Fruit fly (Drosophila melanogaster) whole organism, embryonic: ENCODE measurements around the gene CG9932.

Experiments
- Aef1 ChIP-seq: fragments of 200-800 bp; sonication (Bioruptor generic); IDR thresholded peaks from 3 replicates; pipeline ENCODE4 v1.3.6; 2022; ENCODE audit warnings: missing biosample characterization, missing genetic modification characterization
- CG12071 ChIP-seq: fragments of 200-800 bp; sonication (Bioruptor generic); optimal IDR thresholded peaks from 3 replicates; lab custom pipeline; 2018; ENCODE audit warnings: missing biosample characterization, mild to moderate bottlenecking, missing genetic modification characterization
- CG12769 ChIP-seq: fragments of 200-800 bp; sonication (Bioruptor generic); optimal IDR thresholded peaks from 2 replicates; lab custom pipeline; 2019; ENCODE audit warnings: missing biosample characterization, mild to moderate bottlenecking, missing genetic modification characterization, moderate library complexity
- CG14860 ChIP-seq: fragments of 200-800 bp; sonication (Bioruptor generic); IDR thresholded peaks from 3 replicates; pipeline ENCODE4 v1.3.6; 2022; ENCODE audit warnings: missing biosample characterization, missing genetic modification characterization; ENCODE audit not compliant: partially characterized antibody
- CG1647 ChIP-seq: fragments of 200-800 bp; sonication (Bioruptor generic); optimal IDR thresholded peaks from 3 replicates; lab custom pipeline; 2016; ENCODE audit warnings: missing biosample characterization, missing genetic modification characterization
- CG16779 ChIP-seq: fragments of 200-800 bp; sonication (Bioruptor generic); IDR thresholded peaks from 2 replicates; pipeline ENCODE4 v1.3.6; 2022; ENCODE audit warnings: missing biosample characterization, missing genetic modification characterization
- CG17612 ChIP-seq: fragments of 200-800 bp; sonication (Bioruptor generic); IDR thresholded peaks from 2 replicates; pipeline ENCODE4 v1.3.6; 2022; ENCODE audit warnings: missing biosample characterization, missing genetic modification characterization
- CG2129 ChIP-seq: fragments of 200-800 bp; sonication (Bioruptor generic); IDR thresholded peaks from 2 replicates; pipeline ENCODE4 v1.3.6; 2022; ENCODE audit warnings: missing biosample characterization, missing genetic modification characterization; ENCODE audit not compliant: partially characterized antibody
- CG3065 ChIP-seq: fragments of 200-800 bp; sonication (Bioruptor generic); optimal IDR thresholded peaks from 2 replicates; lab custom pipeline; 2016; ENCODE audit warnings: missing biosample characterization, missing genetic modification characterization
- CG3995 ChIP-seq: fragments of 200-800 bp; sonication (Bioruptor generic); optimal IDR thresholded peaks from 3 replicates; lab custom pipeline; 2016; ENCODE audit warnings: missing biosample characterization, missing genetic modification characterization
- CG43689 ChIP-seq: fragments of 200-800 bp; sonication (Bioruptor generic); IDR thresholded peaks from 2 replicates; pipeline ENCODE4 v1.3.6; 2022; ENCODE audit warnings: missing biosample characterization, missing genetic modification characterization
- CG4854 ChIP-seq: fragments of 200-800 bp; sonication (Bioruptor generic); optimal IDR thresholded peaks from 2 replicates; lab custom pipeline; 2016; ENCODE audit warnings: missing biosample characterization, missing genetic modification characterization, inconsistent platforms
- CG6791 ChIP-seq: fragments of 200-800 bp; sonication (Bioruptor generic); IDR thresholded peaks from 3 replicates; pipeline ENCODE4 v1.3.6; 2022; ENCODE audit warnings: missing biosample characterization, missing genetic modification characterization; ENCODE audit not compliant: partially characterized antibody
- CG7271 ChIP-seq: fragments of 200-800 bp; sonication (Bioruptor generic); optimal IDR thresholded peaks from 2 replicates; lab custom pipeline; 2018; ENCODE audit warnings: missing biosample characterization, mild to moderate bottlenecking, missing genetic modification characterization, moderate library complexity
- CG7357 ChIP-seq: fragments of 200-800 bp; sonication (Bioruptor generic); IDR thresholded peaks from 3 replicates; pipeline ENCODE4 v1.3.6; 2022; ENCODE audit warnings: missing biosample characterization, missing genetic modification characterization
- CG7786 ChIP-seq: fragments of 200-800 bp; sonication (Bioruptor generic); optimal IDR thresholded peaks from 2 replicates; lab custom pipeline; 2016; ENCODE audit warnings: missing biosample characterization, missing genetic modification characterization
- CG8281 ChIP-seq: fragments of 200-800 bp; sonication (Bioruptor generic); optimal IDR thresholded peaks from 2 replicates; lab custom pipeline; 2018; ENCODE audit warnings: missing biosample characterization, mild to moderate bottlenecking, missing genetic modification characterization, moderate library complexity
- CG9215 ChIP-seq: fragments of 200-800 bp; sonication (Bioruptor generic); IDR thresholded peaks from 2 replicates; pipeline ENCODE4 v1.3.6; 2022; ENCODE audit warnings: missing biosample characterization, missing genetic modification characterization
- CoRest ChIP-seq: fragments of 200-800 bp; sonication (Bioruptor generic); optimal IDR thresholded peaks from 3 replicates; lab custom pipeline; 2018; ENCODE audit warnings: missing biosample characterization, mild to moderate bottlenecking, missing genetic modification characterization, moderate library complexity
- Doc2 ChIP-seq: fragments of 200-800 bp; sonication (Bioruptor generic); IDR thresholded peaks from 2 replicates; pipeline ENCODE4 v1.3.6; 2022; ENCODE audit warnings: missing biosample characterization, missing genetic modification characterization
- E2f2 ChIP-seq: fragments of 200-800 bp; sonication (Bioruptor generic); IDR thresholded peaks from 2 replicates; pipeline ENCODE4 v1.3.6; 2022; ENCODE audit warnings: missing biosample characterization, missing genetic modification characterization
- Fer1 ChIP-seq: fragments of 200-800 bp; sonication (Bioruptor generic); optimal IDR thresholded peaks from 2 replicates; lab custom pipeline; 2017; ENCODE audit warnings: missing biosample characterization, mild to moderate bottlenecking, missing genetic modification characterization
- Fer3 ChIP-seq: fragments of 200-800 bp; sonication (Bioruptor generic); optimal IDR thresholded peaks from 2 replicates; lab custom pipeline; 2018; ENCODE audit warnings: missing biosample characterization, mild to moderate bottlenecking, missing genetic modification characterization, moderate library complexity
- H2.0 ChIP-seq: fragments of 200-800 bp; sonication (Bioruptor generic); IDR thresholded peaks from 2 replicates; pipeline ENCODE4 v1.3.6; 2022; ENCODE audit warnings: missing biosample characterization, missing genetic modification characterization
- Hsf ChIP-seq: fragments of 200-800 bp; sonication (Bioruptor generic); optimal IDR thresholded peaks from 3 replicates; lab custom pipeline; 2016; ENCODE audit warnings: missing biosample characterization, missing genetic modification characterization
- MESR4 ChIP-seq: fragments of 200-800 bp; sonication (Bioruptor generic); optimal IDR thresholded peaks from 2 replicates; lab custom pipeline; 2018; ENCODE audit warnings: missing biosample characterization, mild to moderate bottlenecking, missing genetic modification characterization, moderate library complexity
- Max ChIP-seq: fragments of 200-800 bp; sonication (Bioruptor generic); optimal IDR thresholded peaks from 2 replicates; lab custom pipeline; 2016; ENCODE audit warnings: missing biosample characterization, mild to moderate bottlenecking, missing genetic modification characterization
- NC2α ChIP-seq: fragments of 200-800 bp; sonication (Bioruptor generic); optimal IDR thresholded peaks from 2 replicates; lab custom pipeline; 2016; ENCODE audit warnings: missing biosample characterization, missing genetic modification characterization
- Nf-YA ChIP-seq: fragments of 200-800 bp; sonication (Bioruptor generic); IDR thresholded peaks from 2 replicates; pipeline ENCODE4 v1.3.6; 2022; ENCODE audit warnings: missing biosample characterization, missing genetic modification characterization
- Sry-δ ChIP-seq: fragments of 200-800 bp; sonication (Bioruptor generic); optimal IDR thresholded peaks from 2 replicates; lab custom pipeline; 2016; ENCODE audit warnings: missing biosample characterization, missing genetic modification characterization
- Ssrp ChIP-seq: fragments of 200-800 bp; sonication (Bioruptor generic); optimal IDR thresholded peaks from 2 replicates; lab custom pipeline; 2018; ENCODE audit warnings: missing biosample characterization, mild to moderate bottlenecking, missing genetic modification characterization, moderate library complexity
- YL-1 ChIP-seq: fragments of 200-800 bp; sonication (Bioruptor generic); optimal IDR thresholded peaks from 3 replicates; lab custom pipeline; 2017; ENCODE audit warnings: missing biosample characterization, mild to moderate bottlenecking, missing genetic modification characterization
- aop ChIP-seq: fragments of 200-800 bp; sonication (Bioruptor generic); IDR thresholded peaks from 2 replicates; pipeline ENCODE4 v1.3.6; 2022; ENCODE audit warnings: missing biosample characterization, missing genetic modification characterization
- ap ChIP-seq: fragments of 200-800 bp; sonication (Bioruptor generic); IDR thresholded peaks from 2 replicates; pipeline ENCODE4 v1.3.6; 2022; ENCODE audit warnings: missing biosample characterization, missing genetic modification characterization
- ash1 ChIP-seq: fragments of 200-800 bp; sonication (Bioruptor generic); optimal IDR thresholded peaks from 2 replicates; lab custom pipeline; 2018; ENCODE audit warnings: missing biosample characterization, mild to moderate bottlenecking, missing genetic modification characterization
- bab2 ChIP-seq: fragments of 200-800 bp; sonication (Bioruptor generic); optimal IDR thresholded peaks from 2 replicates; lab custom pipeline; 2016; ENCODE audit warnings: missing biosample characterization, missing genetic modification characterization
- cad ChIP-seq: fragments of >200 bp; optimal IDR thresholded peaks from 2 replicates; lab custom pipeline; 2017; ENCODE audit warnings: missing biosample characterization, missing genetic modification characterization
- chif ChIP-seq, 2 experiments: fragments of 200-800 bp; sonication (Bioruptor generic); optimal IDR thresholded peaks; 3 replicates each; lab custom pipeline; 2016; ENCODE audit warnings: missing biosample characterization in 2 of 2, missing genetic modification characterization in 2 of 2
- chinmo ChIP-seq: fragments of 200-800 bp; sonication (Bioruptor generic); IDR thresholded peaks from 4 replicates; pipeline ENCODE4 v1.3.6; 2022; ENCODE audit warnings: missing biosample characterization, missing genetic modification characterization; ENCODE audit not compliant: partially characterized antibody
- disco-r ChIP-seq: fragments of 200-800 bp; sonication (Bioruptor generic); optimal IDR thresholded peaks from 2 replicates; lab custom pipeline; 2016; ENCODE audit warnings: missing biosample characterization, missing genetic modification characterization
- exex ChIP-seq: fragments of 200-800 bp; sonication (Bioruptor generic); optimal IDR thresholded peaks from 4 replicates; lab custom pipeline; 2018; ENCODE audit warnings: missing biosample characterization, mild to moderate bottlenecking, missing genetic modification characterization, moderate library complexity
- ftz-f1 ChIP-seq: fragments of 200-800 bp; sonication (Bioruptor generic); optimal IDR thresholded peaks from 2 replicates; lab custom pipeline; 2016; ENCODE audit warnings: missing biosample characterization, missing genetic modification characterization
- fu2 ChIP-seq: fragments of 200-800 bp; sonication (Bioruptor generic); optimal IDR thresholded peaks from 2 replicates; lab custom pipeline; 2016; ENCODE audit warnings: missing biosample characterization, missing genetic modification characterization
- gcm2 ChIP-seq: fragments of 200-800 bp; sonication (Bioruptor generic); optimal IDR thresholded peaks from 2 replicates; lab custom pipeline; 2016; ENCODE audit warnings: missing biosample characterization, missing genetic modification characterization
- hb ChIP-seq: fragments of 200-800 bp; sonication (Bioruptor generic); IDR thresholded peaks from 3 replicates; pipeline ENCODE4 v1.3.6; 2022; ENCODE audit warnings: missing biosample characterization, missing genetic modification characterization; ENCODE audit not compliant: partially characterized antibody
- nmo ChIP-seq: fragments of 200-800 bp; sonication (Bioruptor generic); optimal IDR thresholded peaks from 2 replicates; lab custom pipeline; 2018; ENCODE audit warnings: missing biosample characterization, mild to moderate bottlenecking, missing genetic modification characterization, moderate library complexity
- sd ChIP-seq: fragments of 200-800 bp; sonication (Bioruptor generic); optimal IDR thresholded peaks from 3 replicates; lab custom pipeline; 2018; ENCODE audit warnings: missing biosample characterization, mild to moderate bottlenecking, missing genetic modification characterization, moderate library complexity
- so ChIP-seq: fragments of 200-800 bp; sonication (Bioruptor generic); IDR thresholded peaks from 3 replicates; pipeline ENCODE4 v1.3.6; 2022; ENCODE audit warnings: missing biosample characterization, missing genetic modification characterization
- twi ChIP-seq: fragments of 200-800 bp; optimal IDR thresholded peaks from 2 replicates; lab custom pipeline; 2019; ENCODE audit warnings: missing biosample characterization, mild to moderate bottlenecking, missing genetic modification characterization, moderate library complexity
- vnd ChIP-seq: fragments of 200-800 bp; sonication (Bioruptor generic); IDR thresholded peaks from 3 replicates; pipeline ENCODE4 v1.3.6; 2022; ENCODE audit warnings: missing biosample characterization, missing genetic modification characterization; ENCODE audit not compliant: partially characterized antibody
- vvl ChIP-seq: fragments of 200-800 bp; sonication (Bioruptor generic); IDR thresholded peaks from 2 replicates; pipeline ENCODE4 v1.3.6; 2022; ENCODE audit warnings: missing biosample characterization, missing genetic modification characterization
- yki ChIP-seq: fragments of >200 bp; optimal IDR thresholded peaks from 3 replicates; lab custom pipeline; 2018

Gene CG9932

DNA sequence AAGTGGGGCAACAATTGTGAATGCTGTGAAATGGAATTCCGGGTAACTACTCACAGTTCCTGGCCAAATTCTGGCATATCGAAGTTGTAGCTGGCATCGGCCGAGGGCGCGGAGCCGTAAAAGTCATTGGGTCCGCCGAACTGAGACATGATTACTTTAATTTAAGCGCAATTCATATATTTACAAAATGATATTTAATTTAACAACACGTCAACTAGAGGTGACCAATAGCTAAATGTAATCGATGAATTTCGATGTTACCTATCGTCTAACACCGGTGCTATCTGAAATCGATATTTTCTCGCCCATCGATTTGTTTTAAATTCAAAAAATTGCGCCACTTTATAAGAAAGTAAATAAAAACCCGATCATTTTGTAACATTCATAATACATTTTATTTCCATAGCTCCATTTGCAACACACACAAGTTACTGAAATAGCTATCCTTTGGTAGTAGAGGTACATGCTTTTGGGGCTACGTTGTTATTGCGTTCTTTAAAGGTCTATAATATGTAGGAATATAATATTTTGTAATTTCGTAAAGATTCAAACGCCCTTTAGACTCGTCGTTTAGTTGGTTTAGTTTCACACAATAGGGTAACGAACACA lies 59.4 kb downstream of the CG9932 start, which contains the start of gene Yip1d1 (continued):
- TF ChIP-seq CG9215 (no peak), CG7357 (no peak), CG12769 (tag; lab: Kevin White, UChicago) (no peak), ash1 (GFP tag; lab: Kevin White, UChicago) (no peak), nmo (peak; percentile 5), Fer3 (tag; lab: Kevin White, UChicago) (no peak), CG1647 (GFP tag; lab: Kevin White, UChicago) (no peak), CG7786 (GFP tag; lab: Kevin White, UChicago) (no peak), CG6791 (GFP tag; lab: Robert Waterston, UW) (peak; percentile 98), CG43689 (GFP tag; lab: Robert Waterston, UW) (no peak), CG12071 (no peak), disco-r (GFP tag; lab: Kevin White, UChicago) (no peak), bab2 (GFP tag; lab: Kevin White, UChicago) (no peak), hb (peak; percentile 92), Ssrp (no peak), CG3065 (no peak), E2f2 (GFP tag; lab: Robert Waterston, UW) (peak; percentile 94), gcm2 (GFP tag; lab: Kevin White, UChicago) (no peak), CG3995 (GFP tag; lab: Kevin White, UChicago) (no peak), cad (GFP tag; lab: Kevin White, UChicago) (no peak), Aef1 (GFP tag; lab: Robert Waterston, UW) (no peak), vnd (peak; percentile 89), exex (tag; lab: Kevin White, UChicago) (no peak), yki (lab: Kevin White, UChicago) (no peak), vvl (GFP tag; lab: Robert Waterston, UW) (no peak), Sry-δ (peak; percentile 89), YL-1 (GFP tag; lab: Kevin White, UChicago) (peak; percentile 30), aop (no peak), Fer1 (GFP tag; lab: Kevin White, UChicago) (no peak), sd (tag; lab: Kevin White, UChicago) (no peak), ftz-f1 (GFP tag; lab: Kevin White, UChicago) (no peak), chinmo (GFP tag; lab: Robert Waterston, UW) (peak; percentile 98), fu2 (GFP tag; lab: Kevin White, UChicago) (no peak), NC2α (GFP tag; lab: Kevin White, UChicago) (no peak), H2.0 (GFP tag; lab: Robert Waterston, UW) (no peak), chif (GFP tag; optimal IDR thresholded peaks at IDR 0.05; lab: Kevin White, UChicago) (no peak), CG7271 (no peak), CG17612 (no peak), Max (GFP tag; lab: Kevin White, UChicago) (peak; percentile 28), Hsf (GFP tag; lab: Kevin White, UChicago) (no peak), CG2129 (GFP tag; lab: Robert Waterston, UW) (peak; percentile 74), CG16779 (GFP tag; lab: Robert Waterston, UW) (no peak), Nf-YA (GFP tag; lab: Robert Waterston, UW) (no peak), CG14860 (GFP tag; lab: Robert Waterston, UW) (peak; percentile 96), twi (tag; lab: Kevin White, UChicago) (no peak), CG4854 (GFP tag; lab: Kevin White, UChicago) (no peak), CoRest (tag; lab: Kevin White, UChicago) (no peak), ap (no peak), so (GFP tag; lab: Robert Waterston, UW) (no peak), Doc2 (GFP tag; lab: Robert Waterston, UW) (no peak), MESR4 (GFP tag; lab: Kevin White, UChicago) (peak; percentile 43), CG8281 (tag; lab: Kevin White, UChicago) (no peak)
